Worm (Caenorhabditis elegans) whole organism, L3 larva: ENCODE measurements around the gene C35B1.5.

Experiments
- R02D3.7 ChIP-seq: fragments of 150-350 bp; optimal IDR thresholded peaks from 2 replicates; lab custom pipeline; 2014; ENCODE audit warnings: missing biosample characterization, missing genetic modification characterization
- ZK546.5 ChIP-seq: sonication (generic microtip); optimal IDR thresholded peaks from 2 replicates; lab custom pipeline; 2017; ENCODE audit warnings: missing biosample characterization, missing genetic modification characterization
- aly-2 ChIP-seq: fragments of 150-350 bp; optimal IDR thresholded peaks from 2 replicates; lab custom pipeline; 2014; ENCODE audit warnings: missing biosample characterization, missing genetic modification characterization
- ama-1 ChIP-seq: fragments of 150-350 bp; optimal IDR thresholded peaks from 2 replicates; lab custom pipeline; 2018
- ceh-16 ChIP-seq: sonication (generic microtip); optimal IDR thresholded peaks from 2 replicates; lab custom pipeline; 2017; ENCODE audit warnings: missing biosample characterization, missing genetic modification characterization
- ceh-28 ChIP-seq: fragments of 150-350 bp; optimal IDR thresholded peaks from 2 replicates; lab custom pipeline; 2014; ENCODE audit warnings: missing biosample characterization, missing genetic modification reagents, missing genetic modification characterization
- daf-12 ChIP-seq: fragments of 150-350 bp; optimal IDR thresholded peaks from 2 replicates; lab custom pipeline; 2014; ENCODE audit warnings: missing biosample characterization, missing genetic modification reagents, missing genetic modification characterization
- egl-27 ChIP-seq: sonication (generic microtip); optimal IDR thresholded peaks from 4 replicates; lab custom pipeline; 2017; ENCODE audit warnings: missing biosample characterization, missing genetic modification reagents, missing genetic modification characterization
- elt-1 ChIP-seq: fragments of 150-350 bp; optimal IDR thresholded peaks from 2 replicates; lab custom pipeline; 2014; ENCODE audit warnings: missing biosample characterization, missing genetic modification characterization
- elt-2 ChIP-seq: sonication (generic microtip); optimal IDR thresholded peaks from 2 replicates; lab custom pipeline; 2016; ENCODE audit warnings: missing genetic modification reagents, mild to moderate bottlenecking, missing genetic modification characterization, missing compliant biosample characterization
- elt-3 ChIP-seq, 3 experiments: fragments of 150-350 bp in 1 of 3; sonication (generic microtip) in 2 of 3; optimal IDR thresholded peaks; 2 replicates in 2 of 3; 4 replicates in 1 of 3; lab custom pipeline; 2014 to 2017; ENCODE audit warnings: missing biosample characterization in 3 of 3, missing genetic modification characterization in 3 of 3
- fkh-10 ChIP-seq: sonication (generic microtip); optimal IDR thresholded peaks from 2 replicates; lab custom pipeline; 2017; ENCODE audit warnings: missing biosample characterization, missing genetic modification reagents, missing genetic modification characterization
- fkh-2 ChIP-seq: fragments of 150-350 bp; optimal IDR thresholded peaks from 2 replicates; lab custom pipeline; 2014; ENCODE audit warnings: missing biosample characterization, missing genetic modification reagents, missing genetic modification characterization
- mdl-1 ChIP-seq: fragments of 150-350 bp; optimal IDR thresholded peaks from 2 replicates; lab custom pipeline; 2014; ENCODE audit warnings: missing biosample characterization, missing genetic modification characterization
- nfya-1 ChIP-seq: sonication (generic microtip); optimal IDR thresholded peaks from 2 replicates; lab custom pipeline; 2017; ENCODE audit warnings: missing genetic modification characterization, mild to moderate bottlenecking, missing compliant biosample characterization, antibody characterized with exemption, moderate library complexity; ENCODE audit not compliant: insufficient read depth
- nhr-11 ChIP-seq: fragments of 150-350 bp; optimal IDR thresholded peaks from 2 replicates; lab custom pipeline; 2014; ENCODE audit warnings: missing biosample characterization, missing genetic modification characterization
- nhr-12 ChIP-seq: fragments of 150-350 bp; optimal IDR thresholded peaks from 2 replicates; lab custom pipeline; 2014; ENCODE audit warnings: missing biosample characterization, missing genetic modification characterization
- nhr-23 ChIP-seq: fragments of 150-350 bp; optimal IDR thresholded peaks from 2 replicates; lab custom pipeline; 2014; ENCODE audit warnings: missing biosample characterization, missing genetic modification reagents, missing genetic modification characterization
- nhr-237 ChIP-seq: fragments of 150-350 bp; optimal IDR thresholded peaks from 2 replicates; lab custom pipeline; 2014; ENCODE audit warnings: missing biosample characterization, missing genetic modification characterization
- nhr-25 ChIP-seq: sonication (generic microtip); optimal IDR thresholded peaks from 2 replicates; lab custom pipeline; 2017; ENCODE audit warnings: missing biosample characterization, missing genetic modification characterization
- nhr-67 ChIP-seq: fragments of 150-350 bp; optimal IDR thresholded peaks from 2 replicates; lab custom pipeline; 2014; ENCODE audit warnings: missing biosample characterization, missing genetic modification characterization
- nhr-76 ChIP-seq: fragments of 150-350 bp; sonication (generic microtip); optimal IDR thresholded peaks from 5 replicates; lab custom pipeline; 2014; ENCODE audit warnings: missing biosample characterization, missing genetic modification characterization
- nhr-77 ChIP-seq: fragments of 150-350 bp; optimal IDR thresholded peaks from 2 replicates; lab custom pipeline; 2014; ENCODE audit warnings: missing biosample characterization, missing genetic modification characterization
- pha-4 ChIP-seq: fragments of 150-350 bp; optimal IDR thresholded peaks from 2 replicates; lab custom pipeline; 2014; ENCODE audit warnings: missing biosample characterization, missing genetic modification reagents, missing genetic modification characterization
- pqm-1 ChIP-seq: fragments of 150-350 bp; optimal IDR thresholded peaks from 2 replicates; lab custom pipeline; 2017; ENCODE audit warnings: missing biosample characterization, missing genetic modification characterization, inconsistent platforms
- sea-2 ChIP-seq: fragments of 150-350 bp; sonication (generic microtip); optimal IDR thresholded peaks from 4 replicates; lab custom pipeline; 2014; ENCODE audit warnings: missing biosample characterization, missing genetic modification reagents, missing genetic modification characterization
- skn-1 ChIP-seq: fragments of 150-350 bp; optimal IDR thresholded peaks from 2 replicates; lab custom pipeline; 2014; ENCODE audit warnings: missing biosample characterization, missing genetic modification characterization
- snpc-4 ChIP-seq: fragments of 150-350 bp; optimal IDR thresholded peaks from 2 replicates; lab custom pipeline; 2014; ENCODE audit warnings: missing biosample characterization, missing genetic modification characterization
- tbx-2 ChIP-seq: sonication (generic microtip); optimal IDR thresholded peaks from 2 replicates; lab custom pipeline; 2016; ENCODE audit warnings: mild to moderate bottlenecking, missing genetic modification characterization, missing compliant biosample characterization
- unc-39 ChIP-seq: sonication (generic microtip); optimal IDR thresholded peaks from 4 replicates; lab custom pipeline; 2017; ENCODE audit warnings: missing biosample characterization, missing genetic modification characterization
- unc-62 ChIP-seq: fragments of 150-350 bp; sonication (generic microtip); optimal IDR thresholded peaks from 4 replicates; lab custom pipeline; 2014; ENCODE audit warnings: missing biosample characterization, missing genetic modification reagents, missing genetic modification characterization
- zag-1 ChIP-seq: fragments of 150-350 bp; optimal IDR thresholded peaks from 2 replicates; lab custom pipeline; 2014; ENCODE audit warnings: missing biosample characterization, missing genetic modification characterization
- ztf-4 ChIP-seq: fragments of 150-350 bp; optimal IDR thresholded peaks from 2 replicates; lab custom pipeline; 2014; ENCODE audit warnings: missing biosample characterization, missing genetic modification characterization

C35B1.5 gene

ce11 chrIV:4085022-4085421 is 1.0 kb upstream of the C35B1.5 start:
- TF ChIP-seq R02D3.7 (no peak), pha-4 (tag; lab: Kevin White, UChicago) (peak; percentile 30), skn-1 (tag; lab: Kevin White, UChicago) (peak; percentile 98), snpc-4 (tag; lab: Kevin White, UChicago) (no peak), pqm-1 (tag; lab: Kevin White, UChicago) (peak; percentile 47), elt-2 (peak; percentile 65), nhr-76 (no peak), mdl-1 (tag; lab: Kevin White, UChicago) (no peak)

- TF ChIP-seq ama-1 (lab: Kevin White, UChicago) (peak; percentile 52), ceh-16 (tag; lab: Kevin White, UChicago) (no peak)
Observed at ce11 chrIV:4083094-4083493, 915 bp downstream of the C35B1.5 start.

ce11 chrIV:4082599-4082998 is 1.4 kb downstream of the C35B1.5 start:
- no peak for TF ChIP-seq nhr-237 (tag; lab: Kevin White, UChicago)
- no peak for TF ChIP-seq egl-27 (tag; lab: Kevin White, UChicago)
- TF ChIP-seq nhr-25 (tag; lab: Kevin White, UChicago), result no peak
- TF ChIP-seq ceh-28, result no peak
- no peak for TF ChIP-seq nhr-23 (tag; lab: Kevin White, UChicago)
- no peak for TF ChIP-seq pha-4 (tag; lab: Kevin White, UChicago)
- no peak for TF ChIP-seq nhr-76
- TF ChIP-seq tbx-2 (tag; lab: Kevin White, UChicago), result no peak
- no peak for TF ChIP-seq ztf-4
- TF ChIP-seq, all 47 proteins: peak for 0

- TF ChIP-seq mdl-1 (tag; lab: Kevin White, UChicago) (no peak), elt-1 (tag; lab: Kevin White, UChicago) (no peak), fkh-2 (tag; lab: Kevin White, UChicago) (no peak), nhr-237 (tag; lab: Kevin White, UChicago) (no peak), daf-12 (tag; lab: Kevin White, UChicago) (no peak), fkh-10 (GFP tag; lab: Kevin White, UChicago) (no peak), sea-2 (GFP tag; lab: Kevin White, UChicago) (no peak), ceh-28 (no peak), ztf-4 (no peak), nfya-1 (tag; lab: Kevin White, UChicago) (no peak), elt-3 (tag; optimal IDR thresholded peaks at IDR 0.05; lab: Kevin White, UChicago) (no peak), nhr-23 (tag; lab: Kevin White, UChicago) (no peak), pha-4 (tag; lab: Kevin White, UChicago) (no peak), R02D3.7 (no peak), unc-62 (no peak), unc-39 (no peak), zag-1 (tag; lab: Kevin White, UChicago) (no peak), nhr-77 (tag; lab: Kevin White, UChicago) (no peak), ZK546.5 (tag; lab: Kevin White, UChicago) (no peak), pqm-1 (tag; lab: Kevin White, UChicago) (no peak)
Observed at ce11 chrIV:4080846-4081245, 3.2 kb downstream of the C35B1.5 start, which contains the start of the genes C35B1.9 and C35B1.3. Gene C35B1.9, minus strand, starts transcription at chrIV:4080946. Gene C35B1.3, plus strand, starts transcription at chrIV:4081151.

ce11 chrIV:4079514-4079913 is 4.5 kb downstream of the C35B1.5 start, which contains the start of gene C35B1.4:
Gene C35B1.4, plus strand, starts transcription at chrIV:4079814.
- TF ChIP-seq aly-2 (no peak), ztf-4 (no peak), unc-39 (no peak), pha-4 (tag; lab: Kevin White, UChicago) (no peak), nhr-67 (tag; lab: Kevin White, UChicago) (no peak), elt-3 (tag; optimal IDR thresholded peaks at IDR 0.05; lab: Kevin White, UChicago) (no peak), ZK546.5 (tag; lab: Kevin White, UChicago) (no peak), elt-1 (tag; lab: Kevin White, UChicago) (no peak), nhr-11 (tag; lab: Kevin White, UChicago) (no peak), nhr-12 (tag; lab: Kevin White, UChicago) (no peak), snpc-4 (tag; lab: Kevin White, UChicago) (no peak), ceh-16 (tag; lab: Kevin White, UChicago) (no peak), fkh-2 (tag; lab: Kevin White, UChicago) (no peak), fkh-10 (GFP tag; lab: Kevin White, UChicago) (no peak), skn-1 (tag; lab: Kevin White, UChicago) (no peak), nhr-76 (no peak), nhr-23 (tag; lab: Kevin White, UChicago) (no peak), egl-27 (tag; lab: Kevin White, UChicago) (no peak), ceh-28 (no peak)
